Fruit fly (Drosophila melanogaster): ENCODE results near the gene CG13001.
A peak's percentile ranks its signal among the peaks of the same experiment; 100 is the strongest.

The CG13001 gene

dm6 chrX:16942735-16943514 lies at the start of gene CG13001, which contains the start of gene RhoGAP15B:
Gene CG13001, minus strand, starts transcription at chrX:16942871.
Gene RhoGAP15B, plus strand, starts transcription at chrX:16943290.
- TF ChIP-seq ovo (GFP tag; optimal IDR thresholded peaks at IDR 0.05) (peak; percentile 92), bab1 (GFP tag; optimal IDR thresholded peaks at IDR 0.05) (peak; percentile 54), Crg-1 (GFP tag; optimal IDR thresholded peaks at IDR 0.05) (peak; percentile 2), CG11617 (GFP tag; optimal IDR thresholded peaks at IDR 0.05) (peak; percentile 5), kay (GFP tag; ENCODE audit: borderline replicate concordance) (peak; percentile 86), Mnt (GFP tag; optimal IDR thresholded peaks at IDR 0.05) (peak; percentile 39), CG1620 (GFP tag; optimal IDR thresholded peaks at IDR 0.05) (no peak), Hr96 (GFP tag; optimal IDR thresholded peaks at IDR 0.05) (no peak), Clk (GFP tag; optimal IDR thresholded peaks at IDR 0.05) (no peak)

- TF ChIP-seq Clk (GFP tag; optimal IDR thresholded peaks at IDR 0.05): no peak
- TF ChIP-seq CG7101 (tag; optimal IDR thresholded peaks at IDR 0.05): no peak
These were observed 44.3 kb upstream of the CG13001 start for dm6 chrX:16986928-16987327.

dm6 chrX:16968148-16968823 lies 25.6 kb upstream of the CG13001 start, which contains the start of gene Ubr1:
Gene Ubr1, minus strand, starts transcription at chrX:16968679.
- TF ChIP-seq Hr96 (GFP tag; optimal IDR thresholded peaks at IDR 0.05) (no peak), kay (GFP tag; ENCODE audit: borderline replicate concordance) (peak; percentile 77), CG12768 (GFP tag; optimal IDR thresholded peaks at IDR 0.05) (peak; percentile 58), CG7045 (GFP tag; optimal IDR thresholded peaks at IDR 0.05) (no peak), CG5204 (GFP tag; optimal IDR thresholded peaks at IDR 0.05) (no peak), Clk (GFP tag; optimal IDR thresholded peaks at IDR 0.05) (no peak), CG11617 (GFP tag; optimal IDR thresholded peaks at IDR 0.05) (peak; percentile 49), cnc (optimal IDR thresholded peaks at IDR 0.05) (no peak), CG1620 (GFP tag; optimal IDR thresholded peaks at IDR 0.05) (no peak), bab1 (GFP tag; optimal IDR thresholded peaks at IDR 0.05) (peak; percentile 46), tj (GFP tag; optimal IDR thresholded peaks at IDR 0.05) (peak; percentile 55), CG33017 (tag; optimal IDR thresholded peaks at IDR 0.05) (no peak), CG7101 (tag; optimal IDR thresholded peaks at IDR 0.05) (peak; percentile 33), Mnt (GFP tag; optimal IDR thresholded peaks at IDR 0.05) (peak; percentile 55), CG14711 (tag; optimal IDR thresholded peaks at IDR 0.05) (peak; percentile 2), cic (GFP tag; optimal IDR thresholded peaks at IDR 0.05) (peak; percentile 49), Crg-1 (GFP tag; optimal IDR thresholded peaks at IDR 0.05) (no peak), toe (GFP tag; optimal IDR thresholded peaks at IDR 0.05) (no peak), ovo (GFP tag; optimal IDR thresholded peaks at IDR 0.05) (no peak), pad (GFP tag; optimal IDR thresholded peaks at IDR 0.05) (no peak)

dm6 chrX:16967415-16967814 lies 24.7 kb upstream of the CG13001 start:
- TF ChIP-seq pad (GFP tag; optimal IDR thresholded peaks at IDR 0.05) (peak; percentile 21), CG1620 (GFP tag; optimal IDR thresholded peaks at IDR 0.05) (peak; percentile 11), CG12768 (GFP tag; optimal IDR thresholded peaks at IDR 0.05) (no peak)

- TF ChIP-seq CG1620 (GFP tag; optimal IDR thresholded peaks at IDR 0.05) (peak; percentile 8), Crg-1 (GFP tag; optimal IDR thresholded peaks at IDR 0.05) (no peak), CG7101 (tag; optimal IDR thresholded peaks at IDR 0.05) (peak; percentile 51), tj (GFP tag; optimal IDR thresholded peaks at IDR 0.05) (peak; percentile 67), CG33017 (tag; optimal IDR thresholded peaks at IDR 0.05) (peak; percentile 27), CG11617 (GFP tag; optimal IDR thresholded peaks at IDR 0.05) (peak; percentile 7), Hr96 (GFP tag; optimal IDR thresholded peaks at IDR 0.05) (no peak), CG12768 (GFP tag; optimal IDR thresholded peaks at IDR 0.05) (no peak), CG5204 (GFP tag; optimal IDR thresholded peaks at IDR 0.05) (no peak), toe (GFP tag; optimal IDR thresholded peaks at IDR 0.05) (no peak), Clk (GFP tag; optimal IDR thresholded peaks at IDR 0.05) (no peak), CG7045 (GFP tag; optimal IDR thresholded peaks at IDR 0.05) (peak; percentile 32), CG14711 (tag; optimal IDR thresholded peaks at IDR 0.05) (peak; percentile 36), Mnt (GFP tag; optimal IDR thresholded peaks at IDR 0.05) (no peak), ovo (GFP tag; optimal IDR thresholded peaks at IDR 0.05) (no peak), bab1 (GFP tag; optimal IDR thresholded peaks at IDR 0.05) (peak; percentile 54), cic (GFP tag; optimal IDR thresholded peaks at IDR 0.05) (no peak), pad (GFP tag; optimal IDR thresholded peaks at IDR 0.05) (no peak), kay (GFP tag; ENCODE audit: borderline replicate concordance) (peak; percentile 26), cnc (optimal IDR thresholded peaks at IDR 0.05) (peak; percentile 36 to 62)
These were observed 23.9 kb upstream of the CG13001 start for dm6 chrX:16966532-16966931.

- no peak for TF ChIP-seq CG7101 (tag; optimal IDR thresholded peaks at IDR 0.05)
- no peak for TF ChIP-seq CG33017 (tag; optimal IDR thresholded peaks at IDR 0.05)
- TF ChIP-seq CG5204 (GFP tag; optimal IDR thresholded peaks at IDR 0.05): no peak
These were observed 5.7 kb upstream of the CG13001 start, which contains the start of gene CG13000 for dm6 chrX:16948371-16948770. Gene CG13000, minus strand, starts transcription at chrX:16948471.

All from whole organism, adult.